Fruit fly (Drosophila melanogaster) whole organism, wandering third instar larva: Measurements from ENCODE around the gene daed.

ENCODE experiments used
- Abd-B ChIP-seq: fragments of >200 bp; optimal IDR thresholded peaks from 2 replicates; lab custom pipeline; 2017; ENCODE audit warnings: missing biosample characterization, missing genetic modification characterization
- CrebA ChIP-seq: fragments of 200-800 bp; sonication (Bioruptor generic); optimal IDR thresholded peaks from 2 replicates; lab custom pipeline; 2016; ENCODE audit warnings: missing biosample characterization, mild to moderate bottlenecking, missing genetic modification characterization, borderline replicate concordance
- Dfd ChIP-seq: fragments of >200 bp; optimal IDR thresholded peaks from 2 replicates; lab custom pipeline; 2017; ENCODE audit warnings: missing biosample characterization, missing genetic modification characterization
- Dif ChIP-seq: fragments of 200-275, 200-300 bp; sonication (Bioruptor generic); optimal IDR thresholded peaks from 2 replicates; lab custom pipeline; 2018; ENCODE audit warnings: missing biosample characterization, missing genetic modification characterization; ENCODE audit not compliant: partially characterized antibody
- Hnf4 ChIP-seq: fragments of 200-800 bp; sonication (Bioruptor generic); optimal IDR thresholded peaks from 2 replicates; lab custom pipeline; 2016; ENCODE audit warnings: missing biosample characterization, mild to moderate bottlenecking, missing genetic modification characterization
- Hr83 ChIP-seq: fragments of 200-300 bp; sonication (Bioruptor generic); optimal IDR thresholded peaks from 2 replicates; lab custom pipeline; 2016; ENCODE audit warnings: missing biosample characterization, mild to moderate bottlenecking, missing genetic modification characterization, moderate library complexity; ENCODE audit not compliant: poor library complexity, severe bottlenecking
- Jra ChIP-seq: sonication (Bioruptor generic); optimal IDR thresholded peaks from 2 replicates; lab custom pipeline; 2016; ENCODE audit warnings: missing biosample characterization, missing genetic modification characterization
- Mio ChIP-seq: sonication (Bioruptor generic); optimal IDR thresholded peaks from 2 replicates; lab custom pipeline; 2016; ENCODE audit warnings: missing biosample characterization, missing genetic modification characterization
- N ChIP-seq: fragments of >200 bp; optimal IDR thresholded peaks from 2 replicates; lab custom pipeline; 2018; ENCODE audit warnings: missing biosample characterization, missing external identifiers, missing genetic modification characterization
- OdsH ChIP-seq: fragments of 200-800 bp; sonication (Bioruptor generic); optimal IDR thresholded peaks from 2 replicates; lab custom pipeline; 2016; ENCODE audit warnings: missing biosample characterization, mild to moderate bottlenecking, missing genetic modification characterization
- Rel ChIP-seq, 2 experiments: fragments of 200-800 bp; sonication (Bioruptor generic) in 1 of 2; optimal IDR thresholded peaks; 2 replicates in 1 of 2; 3 replicates in 1 of 2; lab custom pipeline; 2016 to 2019; ENCODE audit warnings: mild to moderate bottlenecking in 2 of 2, missing biosample characterization in 2 of 2, missing genetic modification characterization in 2 of 2, moderate library complexity in 1 of 2
- br ChIP-seq: fragments of 200-800 bp; sonication (Bioruptor generic); optimal IDR thresholded peaks from 2 replicates; lab custom pipeline; 2016; ENCODE audit warnings: missing biosample characterization, missing genetic modification characterization
- ey ChIP-seq: fragments of 200-800 bp; sonication (Bioruptor generic); optimal IDR thresholded peaks from 2 replicates; lab custom pipeline; 2016; ENCODE audit warnings: missing biosample characterization, missing genetic modification characterization
- foxo ChIP-seq, 2 experiments: fragments of 200-800 bp; sonication (Bioruptor generic); optimal IDR thresholded peaks; 2 replicates in 1 of 2; 3 replicates in 1 of 2; lab custom pipeline; 2016 to 2017; ENCODE audit warnings: missing biosample characterization in 2 of 2, missing genetic modification characterization in 2 of 2
- h ChIP-seq: fragments of 200-800 bp; sonication (Bioruptor generic); optimal IDR thresholded peaks from 3 replicates; lab custom pipeline; 2016; ENCODE audit warnings: missing biosample characterization, mild to moderate bottlenecking, missing genetic modification characterization
- pan ChIP-seq: fragments of >200 bp; optimal IDR thresholded peaks from 2 replicates; lab custom pipeline; 2017
- psq ChIP-seq: fragments of 200-800 bp; sonication (Bioruptor generic); optimal IDR thresholded peaks from 3 replicates; lab custom pipeline; 2017; ENCODE audit warnings: missing biosample characterization, mild to moderate bottlenecking, missing genetic modification characterization, moderate library complexity
- sv ChIP-seq: fragments of 200-800 bp; sonication (Bioruptor generic); optimal IDR thresholded peaks from 3 replicates; lab custom pipeline; 2016; ENCODE audit warnings: missing biosample characterization, missing genetic modification characterization
- tai ChIP-seq: sonication (Bioruptor generic); optimal IDR thresholded peaks from 2 replicates; lab custom pipeline; 2016; ENCODE audit warnings: missing biosample characterization, missing genetic modification characterization
- woc ChIP-seq: sonication (Bioruptor generic); optimal IDR thresholded peaks from 2 replicates; lab custom pipeline; 2016; ENCODE audit warnings: missing biosample characterization, mild to moderate bottlenecking, missing genetic modification characterization

The daed gene

DNA sequence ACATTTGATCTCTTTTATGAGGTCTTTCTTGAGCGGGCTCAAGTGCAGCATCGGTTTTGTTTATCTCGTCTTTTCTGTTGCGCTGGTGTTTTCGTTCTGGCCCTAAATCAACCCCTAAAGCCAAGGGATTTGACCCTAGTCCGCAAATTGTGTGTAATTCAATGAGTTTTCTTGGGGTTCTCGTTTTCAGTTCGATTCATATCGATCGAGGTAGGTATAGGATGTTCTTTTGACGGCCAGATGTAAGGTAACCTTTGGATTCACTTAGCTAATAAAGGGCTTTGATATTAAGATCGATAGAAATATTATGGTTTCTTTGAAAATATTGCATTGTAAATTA lies 50.9 kb downstream of the daed start:
- TF ChIP-seq CrebA (GFP tag; lab: Kevin White, UChicago), result no peak
- no peak for TF ChIP-seq sv (GFP tag; lab: Kevin White, UChicago)
- no peak for TF ChIP-seq Mio (GFP tag; lab: Kevin White, UChicago)
- no peak for TF ChIP-seq tai (GFP tag; lab: Kevin White, UChicago)
- no peak for TF ChIP-seq Rel (GFP tag; optimal IDR thresholded peaks at IDR 0.05; lab: Kevin White, UChicago)
- no peak for TF ChIP-seq Rel (tag; optimal IDR thresholded peaks at IDR 0.05; lab: Kevin White, UChicago)
- TF ChIP-seq foxo (GFP tag; optimal IDR thresholded peaks at IDR 0.05; lab: Kevin White, UChicago), result no peak
- TF ChIP-seq pan (lab: Kevin White, UChicago), result no peak
- no peak for TF ChIP-seq Abd-B
- no peak for TF ChIP-seq Dfd (GFP tag; lab: Kevin White, UChicago)
- TF ChIP-seq Hr83 (GFP tag; lab: Kevin White, UChicago), result no peak
- TF ChIP-seq br (GFP tag; lab: Kevin White, UChicago), result no peak
- TF ChIP-seq N (GFP tag; lab: Kevin White, UChicago), result no peak
- no peak for TF ChIP-seq psq
- no peak for TF ChIP-seq h
- no peak for TF ChIP-seq woc (GFP tag; lab: Kevin White, UChicago)
- TF ChIP-seq Hnf4 (GFP tag; lab: Kevin White, UChicago), result no peak
- no peak for TF ChIP-seq Dif (GFP tag; lab: Kevin White, UChicago)
- TF ChIP-seq ey, result no peak
- TF ChIP-seq Jra (GFP tag; lab: Kevin White, UChicago), result no peak
- TF ChIP-seq OdsH (GFP tag; lab: Kevin White, UChicago), result no peak
